Worm (Caenorhabditis elegans) whole organism, L4 larva: Measurements from ENCODE around the gene snr-4.

Experiments used
- ZK546.5 ChIP-seq, 2 experiments: sonication (generic microtip); optimal IDR thresholded peaks; 2 replicates each; lab custom pipeline; 2017; ENCODE audit warnings: missing biosample characterization in 2 of 2, missing genetic modification characterization in 2 of 2
- dmd-9 ChIP-seq: fragments of 200-800 bp; sonication (Bioruptor generic); IDR thresholded peaks from 2 replicates; pipeline ENCODE4 v1.3.6; 2022; ENCODE audit warnings: missing genetic modification reagents, missing genetic modification characterization, missing compliant biosample characterization
- jun-1 ChIP-seq: fragments of 150-350 bp; optimal IDR thresholded peaks from 2 replicates; lab custom pipeline; 2014; ENCODE audit warnings: missing biosample characterization, missing genetic modification reagents, missing genetic modification characterization
- lsy-2 ChIP-seq, 2 experiments: fragments of 150-350 bp in 1 of 2; sonication (generic microtip) in 1 of 2; optimal IDR thresholded peaks; 2 replicates each; lab custom pipeline; 2014 to 2017; ENCODE audit warnings: missing biosample characterization in 2 of 2, missing genetic modification characterization in 2 of 2
- nhr-11 ChIP-seq: fragments of 150-350 bp; optimal IDR thresholded peaks from 2 replicates; lab custom pipeline; 2014; ENCODE audit warnings: missing biosample characterization, missing genetic modification characterization
- nhr-41 ChIP-seq: fragments of 200-800 bp; sonication (Bioruptor generic); IDR thresholded peaks from 2 replicates; pipeline ENCODE4 v1.3.6; 2022; ENCODE audit warnings: missing genetic modification reagents, missing genetic modification characterization, missing compliant biosample characterization
- pha-4 ChIP-seq, 2 experiments: fragments of 150-350 bp in 1 of 2; fragments of 200-800 bp in 1 of 2; sonication (Bioruptor generic) in 1 of 2; IDR thresholded peaks in 1 of 2; optimal IDR thresholded peaks in 1 of 2; 2 replicates each; pipeline versions ENCODE4 v1.3.6 to Lab custom; 2014 to 2022; ENCODE audit warnings: missing genetic modification characterization in 2 of 2, missing genetic modification reagents in 2 of 2, missing biosample characterization in 1 of 2, missing compliant biosample characterization in 1 of 2
- pqm-1 ChIP-seq: sonication (generic microtip); optimal IDR thresholded peaks from 2 replicates; lab custom pipeline; 2017; ENCODE audit warnings: missing biosample characterization, missing genetic modification characterization

- TF ChIP-seq dmd-9 (no peak), lsy-2 (tag; optimal IDR thresholded peaks at IDR 0.05; lab: Kevin White, UChicago) (no peak), nhr-41 (GFP tag; lab: Robert Waterston, UW) (no peak), pqm-1 (no peak), pha-4 (GFP tag; IDR thresholded peaks at IDR 0.05; lab: Robert Waterston, UW) (no peak), pha-4 (tag; optimal IDR thresholded peaks at IDR 0.05; lab: Kevin White, UChicago) (no peak), nhr-11 (no peak), ZK546.5 (tag; optimal IDR thresholded peaks at IDR 0.05; lab: Kevin White, UChicago) (no peak), jun-1 (no peak)
Measured at ce11 chrV:11960084-11960830, 19.3 kb downstream of the snr-4 start.
